Worm (Caenorhabditis elegans) whole organism, L4 larva: ENCODE measurements around the gene lpl-1.

ENCODE experiments used
- Y75B8A.6 ChIP-seq: fragments of 200-800 bp; sonication (Bioruptor generic); IDR thresholded peaks from 2 replicates; pipeline ENCODE4 v1.3.6; 2022; ENCODE audit warnings: missing genetic modification reagents, missing genetic modification characterization, missing compliant biosample characterization
- ama-1 ChIP-seq: fragments of 150-350 bp; optimal IDR thresholded peaks from 2 replicates; lab custom pipeline; 2014; ENCODE audit warnings: inconsistent platforms, mixed read lengths
- nhr-41 ChIP-seq: fragments of 200-800 bp; sonication (Bioruptor generic); IDR thresholded peaks from 2 replicates; pipeline ENCODE4 v1.3.6; 2022; ENCODE audit warnings: missing genetic modification reagents, missing genetic modification characterization, missing compliant biosample characterization
- nhr-76 ChIP-seq: fragments of 150-350 bp; optimal IDR thresholded peaks from 2 replicates; lab custom pipeline; 2014; ENCODE audit warnings: missing biosample characterization, missing genetic modification characterization
- unc-62 ChIP-seq, 3 experiments: fragments of 150-350 bp in 1 of 3; sonication (generic microtip); optimal IDR thresholded peaks in 2 of 3; peaks in 1 of 3; 1 replicate in 1 of 3; 2 replicates in 2 of 3; lab custom pipeline; 2014 to 2017; ENCODE audit warnings: missing biosample characterization in 3 of 3, missing genetic modification characterization in 3 of 3, missing genetic modification reagents in 3 of 3, missing genotype in 1 of 3

- TF ChIP-seq Y75B8A.6 (GFP tag; lab: Robert Waterston, UW), result no peak
- TF ChIP-seq unc-62 (GFP tag; optimal IDR thresholded peaks at IDR 0.05 in 1 of 2; lab: Kevin White, UChicago), result no peak
- no peak for TF ChIP-seq unc-62 (tag; optimal IDR thresholded peaks at IDR 0.05; lab: Kevin White, UChicago)
- no peak for TF ChIP-seq nhr-41 (GFP tag; lab: Robert Waterston, UW)
- no peak for TF ChIP-seq nhr-76 (tag; lab: Kevin White, UChicago)
- TF ChIP-seq ama-1, result no peak
Observed at ce11 chrIV:9121545-9121944, 27.7 kb upstream of the lpl-1 start.
